Worm (Caenorhabditis elegans): ENCODE measurements around the gene hpo-9.

DNA sequence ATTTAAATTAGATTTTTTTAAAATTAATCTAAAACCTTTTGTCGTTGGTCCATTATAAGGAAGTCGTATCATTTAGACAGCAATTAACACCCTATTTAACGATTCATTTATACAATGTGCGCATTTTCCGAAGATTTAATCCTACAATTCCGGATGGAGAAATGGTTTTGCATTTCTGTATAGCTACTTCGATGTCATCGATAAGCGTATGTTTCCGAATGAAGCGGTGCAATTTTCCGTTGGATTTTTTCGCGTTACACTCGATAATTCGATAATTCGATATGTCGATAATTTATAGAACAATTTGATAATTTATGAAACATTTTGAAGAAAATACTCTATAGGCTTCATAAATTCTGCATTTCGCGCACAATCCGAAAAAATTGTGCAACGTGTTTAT, 38.1 kb upstream of the hpo-9 start, which contains the start of gene C13A2.10:
- TF ChIP-seq cog-1 (tag; optimal IDR thresholded peaks at IDR 0.05): no peak
- no peak for TF ChIP-seq T22C8.4 (GFP tag; IDR thresholded peaks at IDR 0.05)
- TF ChIP-seq flt-1 (GFP tag; IDR thresholded peaks at IDR 0.05): no peak
- no peak for TF ChIP-seq ztf-29 (GFP tag; IDR thresholded peaks at IDR 0.05)
- no peak for TF ChIP-seq tab-1 (GFP tag; IDR thresholded peaks at IDR 0.05)

Measured in whole organism, midembryonic.